Fruit fly (Drosophila melanogaster) whole organism, prepupa: ENCODE measurements around the gene Rev1.

Experiments used
- CG10631 ChIP-seq: fragments of 200-800 bp; sonication (Bioruptor generic); optimal IDR thresholded peaks from 2 replicates; lab custom pipeline; 2016; ENCODE audit warnings: missing biosample characterization, missing genetic modification characterization
- CG10669 ChIP-seq: fragments of 200-800 bp; sonication (Bioruptor generic); optimal IDR thresholded peaks from 3 replicates; lab custom pipeline; 2018; ENCODE audit warnings: missing biosample characterization, mild to moderate bottlenecking, missing genetic modification characterization, moderate library complexity
- CG3032 ChIP-seq: fragments of 200-800 bp; optimal IDR thresholded peaks from 2 replicates; lab custom pipeline; 2019; ENCODE audit warnings: missing biosample characterization, mild to moderate bottlenecking, missing genetic modification characterization, moderate library complexity
- CG6163 ChIP-seq: fragments of 200-800 bp; sonication (Bioruptor generic); IDR thresholded peaks from 3 replicates; pipeline ENCODE4 v1.3.6; 2022; ENCODE audit warnings: missing biosample characterization, missing genetic modification characterization
- CG6854 ChIP-seq: fragments of 200-800 bp; sonication (Bioruptor generic); optimal IDR thresholded peaks from 2 replicates; lab custom pipeline; 2017; ENCODE audit warnings: missing biosample characterization, mild to moderate bottlenecking, missing genetic modification characterization
- CG9139 ChIP-seq: fragments of 200-800 bp; sonication (Bioruptor generic); optimal IDR thresholded peaks from 3 replicates; lab custom pipeline; 2017; ENCODE audit warnings: missing biosample characterization, mild to moderate bottlenecking, missing genetic modification characterization
- Hr39 ChIP-seq: fragments of 200-800 bp; sonication (Bioruptor generic); optimal IDR thresholded peaks from 2 replicates; lab custom pipeline; 2016; ENCODE audit warnings: missing biosample characterization, missing genetic modification characterization
- Lpt ChIP-seq: fragments of 200-800 bp; sonication (Bioruptor generic); optimal IDR thresholded peaks from 3 replicates; lab custom pipeline; 2016; ENCODE audit warnings: missing biosample characterization, missing genetic modification characterization
- Smox ChIP-seq: fragments of 200-800 bp; sonication (Bioruptor generic); optimal IDR thresholded peaks from 3 replicates; lab custom pipeline; 2016; ENCODE audit warnings: missing biosample characterization, missing genetic modification characterization
- dac ChIP-seq: fragments of 200-800 bp; sonication (Bioruptor generic); optimal IDR thresholded peaks from 2 replicates; lab custom pipeline; 2017; ENCODE audit warnings: missing biosample characterization, mild to moderate bottlenecking, missing genetic modification characterization
- salr ChIP-seq, 2 experiments: fragments of 200-800 bp; sonication (Bioruptor generic); optimal IDR thresholded peaks; 3 replicates each; lab custom pipeline; 2016 to 2018; ENCODE audit warnings: missing biosample characterization in 2 of 2, missing genetic modification characterization in 2 of 2, mild to moderate bottlenecking in 1 of 2
- ss ChIP-seq, 2 experiments: fragments of 200-800 bp; sonication (Bioruptor generic); optimal IDR thresholded peaks; 2 replicates in 1 of 2; 3 replicates in 1 of 2; lab custom pipeline; 2017 to 2018; ENCODE audit warnings: mild to moderate bottlenecking in 2 of 2, missing biosample characterization in 2 of 2, missing genetic modification characterization in 2 of 2, moderate library complexity in 1 of 2
- vri ChIP-seq: fragments of 200-800 bp; sonication (Bioruptor generic); optimal IDR thresholded peaks from 3 replicates; lab custom pipeline; 2016; ENCODE audit warnings: missing biosample characterization, mild to moderate bottlenecking, missing genetic modification characterization

DNA sequence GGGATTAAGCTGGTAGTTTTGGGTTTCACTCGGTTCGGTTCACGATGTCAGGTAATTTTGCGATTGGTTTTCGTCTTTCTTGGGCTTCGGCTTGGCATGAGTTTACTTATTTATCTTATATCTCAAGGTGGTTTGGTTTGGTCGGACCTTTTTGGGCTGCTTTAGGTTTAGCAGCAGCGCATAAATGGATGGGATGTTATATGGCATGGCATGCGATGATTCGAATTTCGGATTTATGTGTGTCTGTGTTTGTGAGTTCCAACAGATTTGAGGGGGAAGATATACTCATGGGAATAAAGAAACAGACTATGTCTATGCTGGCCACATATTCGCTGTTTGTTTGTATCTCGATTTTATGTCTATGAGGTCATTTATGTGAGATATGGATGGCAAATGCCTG is 43.6 kb downstream of the Rev1 start:
- TF ChIP-seq CG6854 (no peak), Lpt (GFP tag; lab: Kevin White, UChicago) (no peak), salr (GFP tag; optimal IDR thresholded peaks at IDR 0.05; lab: Kevin White, UChicago) (no peak), ss (GFP tag; optimal IDR thresholded peaks at IDR 0.05; lab: Kevin White, UChicago) (no peak), CG9139 (no peak), CG10631 (GFP tag; lab: Kevin White, UChicago) (no peak), Hr39 (GFP tag; lab: Kevin White, UChicago) (no peak), CG10669 (GFP tag; lab: Kevin White, UChicago) (no peak), vri (GFP tag; lab: Kevin White, UChicago) (no peak), CG3032 (tag; lab: Kevin White, UChicago) (no peak), Smox (no peak), dac (GFP tag; lab: Kevin White, UChicago) (no peak), CG6163 (GFP tag; lab: Robert Waterston, UW) (no peak)
